Worm (Caenorhabditis elegans) whole organism, L2 larva: ENCODE results near the gene C31E10.11.

Experiments
- C34F6.9 ChIP-seq: fragments of 150-350 bp; optimal IDR thresholded peaks from 2 replicates; lab custom pipeline; 2014; ENCODE audit warnings: missing biosample characterization, missing genetic modification characterization
- F13H6.1 ChIP-seq: sonication (generic microtip); optimal IDR thresholded peaks from 2 replicates; lab custom pipeline; 2016; ENCODE audit warnings: missing genetic modification characterization, missing compliant biosample characterization
- R02D3.7 ChIP-seq: fragments of 150-350 bp; optimal IDR thresholded peaks from 2 replicates; lab custom pipeline; 2014; ENCODE audit warnings: missing biosample characterization, missing genetic modification characterization
- Y55F3AM.14 ChIP-seq: fragments of 200-800 bp; sonication (Bioruptor generic); optimal IDR thresholded peaks from 2 replicates; lab custom pipeline; 2018; ENCODE audit warnings: mild to moderate bottlenecking, missing genetic modification characterization, missing compliant biosample characterization
- ZK546.5 ChIP-seq: sonication (generic microtip); optimal IDR thresholded peaks from 2 replicates; lab custom pipeline; 2017; ENCODE audit warnings: missing biosample characterization, missing genetic modification characterization
- alr-1 ChIP-seq: fragments of 150-350 bp; optimal IDR thresholded peaks from 2 replicates; lab custom pipeline; 2014; ENCODE audit warnings: missing biosample characterization, missing genetic modification characterization
- aly-2 ChIP-seq: fragments of 150-350 bp; optimal IDR thresholded peaks from 2 replicates; lab custom pipeline; 2014; ENCODE audit warnings: missing biosample characterization, missing genetic modification characterization
- ama-1 ChIP-seq: fragments of 150-350 bp; optimal IDR thresholded peaks from 2 replicates; lab custom pipeline; 2018; ENCODE audit warnings: inconsistent platforms
- blmp-1 ChIP-seq: sonication (generic microtip); optimal IDR thresholded peaks from 2 replicates; lab custom pipeline; 2017; ENCODE audit warnings: missing genetic modification characterization, mild to moderate bottlenecking, missing compliant biosample characterization, antibody characterized with exemption, moderate library complexity; ENCODE audit not compliant: insufficient read depth
- ceh-16 ChIP-seq: fragments of 150-350 bp; optimal IDR thresholded peaks from 2 replicates; lab custom pipeline; 2014; ENCODE audit warnings: missing biosample characterization, missing genetic modification characterization
- ceh-82 ChIP-seq: fragments of 150-350 bp; optimal IDR thresholded peaks from 2 replicates; lab custom pipeline; 2014; ENCODE audit warnings: missing biosample characterization, missing genetic modification characterization
- crh-2 ChIP-seq: sonication (generic microtip); optimal IDR thresholded peaks from 2 replicates; lab custom pipeline; 2017; ENCODE audit warnings: missing biosample characterization, missing genetic modification characterization
- dmd-4 ChIP-seq: sonication (generic microtip); optimal IDR thresholded peaks from 2 replicates; lab custom pipeline; 2017; ENCODE audit warnings: missing biosample characterization, missing genetic modification characterization
- egl-27 ChIP-seq: sonication (generic microtip); optimal IDR thresholded peaks from 3 replicates; lab custom pipeline; 2017; ENCODE audit warnings: missing biosample characterization, missing genetic modification reagents, missing genetic modification characterization
- elt-1 ChIP-seq: fragments of 150-350 bp; optimal IDR thresholded peaks from 2 replicates; lab custom pipeline; 2014; ENCODE audit warnings: missing biosample characterization, missing genetic modification characterization
- elt-3 ChIP-seq: sonication (generic microtip); optimal IDR thresholded peaks from 2 replicates; lab custom pipeline; 2017; ENCODE audit warnings: missing biosample characterization, missing genetic modification characterization
- fos-1 ChIP-seq: fragments of 150-350 bp; optimal IDR thresholded peaks from 2 replicates; lab custom pipeline; 2014; ENCODE audit warnings: missing biosample characterization, missing genetic modification characterization
- gmeb-1 ChIP-seq: fragments of 150-350 bp; optimal IDR thresholded peaks from 2 replicates; lab custom pipeline; 2014; ENCODE audit warnings: missing biosample characterization, missing genetic modification characterization
- lin-11 ChIP-seq: fragments of 150-350 bp; sonication (generic microtip); optimal IDR thresholded peaks from 2 replicates; lab custom pipeline; 2014; ENCODE audit warnings: missing biosample characterization, missing genetic modification characterization, inconsistent platforms, mixed read lengths
- lin-13 ChIP-seq: fragments of 150-350 bp; optimal IDR thresholded peaks from 2 replicates; lab custom pipeline; 2014; ENCODE audit warnings: missing biosample characterization, missing genetic modification reagents, missing genetic modification characterization
- lin-39 ChIP-seq: fragments of 150-350 bp; optimal IDR thresholded peaks from 2 replicates; lab custom pipeline; 2014; ENCODE audit warnings: missing biosample characterization, missing genetic modification reagents, missing genetic modification characterization
- lsy-2 ChIP-seq, 2 experiments: fragments of 150-350 bp in 1 of 2; sonication (generic microtip) in 1 of 2; optimal IDR thresholded peaks; 2 replicates each; lab custom pipeline; 2014 to 2017; ENCODE audit warnings: missing biosample characterization in 2 of 2, missing genetic modification characterization in 2 of 2
- mab-5 ChIP-seq: fragments of 150-350 bp; optimal IDR thresholded peaks from 2 replicates; lab custom pipeline; 2014; ENCODE audit warnings: missing biosample characterization, missing genetic modification characterization
- mbf-1 ChIP-seq: sonication (generic microtip); optimal IDR thresholded peaks from 2 replicates; lab custom pipeline; 2017; ENCODE audit warnings: missing biosample characterization, missing genetic modification characterization
- mdl-1 ChIP-seq, 2 experiments: fragments of 150-350 bp in 1 of 2; sonication (generic microtip) in 1 of 2; optimal IDR thresholded peaks; 2 replicates each; lab custom pipeline; 2017; ENCODE audit warnings: missing biosample characterization in 2 of 2, missing genetic modification characterization in 2 of 2
- nhr-10 ChIP-seq: sonication (generic microtip); optimal IDR thresholded peaks from 2 replicates; lab custom pipeline; 2017; ENCODE audit warnings: missing biosample characterization, missing genetic modification characterization
- nhr-11 ChIP-seq: fragments of 150-350 bp; optimal IDR thresholded peaks from 2 replicates; lab custom pipeline; 2014; ENCODE audit warnings: missing biosample characterization, missing genetic modification characterization
- nhr-12 ChIP-seq: fragments of 150-350 bp; optimal IDR thresholded peaks from 2 replicates; lab custom pipeline; 2014; ENCODE audit warnings: missing biosample characterization, missing genetic modification characterization
- nhr-129 ChIP-seq: fragments of 150-350 bp; optimal IDR thresholded peaks from 2 replicates; lab custom pipeline; 2014; ENCODE audit warnings: missing biosample characterization, missing genetic modification characterization
- nhr-21 ChIP-seq: fragments of 150-350 bp; optimal IDR thresholded peaks from 2 replicates; lab custom pipeline; 2014; ENCODE audit warnings: missing biosample characterization, missing genetic modification characterization
- nhr-23 ChIP-seq: fragments of 150-350 bp; optimal IDR thresholded peaks from 2 replicates; lab custom pipeline; 2014; ENCODE audit warnings: missing biosample characterization, missing genetic modification reagents, missing genetic modification characterization
- nhr-237 ChIP-seq: fragments of 150-350 bp; optimal IDR thresholded peaks from 2 replicates; lab custom pipeline; 2014; ENCODE audit warnings: missing biosample characterization, missing genetic modification characterization
- nhr-25 ChIP-seq: fragments of 150-350 bp; sonication (generic microtip); optimal IDR thresholded peaks from 3 replicates; lab custom pipeline; 2014; ENCODE audit warnings: missing biosample characterization, missing genetic modification characterization
- nhr-6 ChIP-seq: fragments of 150-350 bp; optimal IDR thresholded peaks from 2 replicates; lab custom pipeline; 2014; ENCODE audit warnings: missing biosample characterization, missing genetic modification characterization
- nhr-77 ChIP-seq: fragments of 150-350 bp; optimal IDR thresholded peaks from 2 replicates; lab custom pipeline; 2014; ENCODE audit warnings: missing biosample characterization, missing genetic modification characterization
- peb-1 ChIP-seq: fragments of 150-350 bp; optimal IDR thresholded peaks from 2 replicates; lab custom pipeline; 2014; ENCODE audit warnings: missing biosample characterization, missing genetic modification characterization
- sem-4 ChIP-seq: fragments of 150-350 bp; optimal IDR thresholded peaks from 2 replicates; lab custom pipeline; 2014; ENCODE audit warnings: missing biosample characterization, missing genetic modification reagents, missing genetic modification characterization
- skn-1 ChIP-seq: sonication (generic microtip); optimal IDR thresholded peaks from 2 replicates; lab custom pipeline; 2017; ENCODE audit warnings: missing biosample characterization, missing genetic modification characterization
- sma-3 ChIP-seq: sonication (generic microtip); optimal IDR thresholded peaks from 2 replicates; lab custom pipeline; 2016; ENCODE audit warnings: missing genetic modification reagents, missing genetic modification characterization, missing compliant biosample characterization
- sma-9 ChIP-seq, 2 experiments: fragments of 150-350 bp in 1 of 2; sonication (generic microtip) in 1 of 2; optimal IDR thresholded peaks; 2 replicates each; lab custom pipeline; 2014 to 2016; ENCODE audit warnings: missing genetic modification characterization in 2 of 2, mild to moderate bottlenecking in 1 of 2, missing biosample characterization in 1 of 2, missing compliant biosample characterization in 1 of 2, missing genetic modification reagents in 1 of 2, moderate library complexity in 1 of 2
- snpc-4 ChIP-seq: fragments of 150-350 bp; optimal IDR thresholded peaks from 2 replicates; lab custom pipeline; 2014; ENCODE audit warnings: missing biosample characterization, missing genetic modification characterization
- unc-39 ChIP-seq: fragments of 150-350 bp; optimal IDR thresholded peaks from 2 replicates; lab custom pipeline; 2014; ENCODE audit warnings: missing biosample characterization, missing genetic modification characterization
- unc-55 ChIP-seq: fragments of 150-350 bp; sonication (generic microtip); optimal IDR thresholded peaks from 3 replicates; lab custom pipeline; 2014; ENCODE audit warnings: missing biosample characterization, missing genetic modification reagents, missing genetic modification characterization
- unc-62 ChIP-seq: fragments of 150-350 bp; optimal IDR thresholded peaks from 2 replicates; lab custom pipeline; 2014; ENCODE audit warnings: missing biosample characterization, missing genetic modification reagents, missing genetic modification characterization
- zag-1 ChIP-seq: fragments of 150-350 bp; optimal IDR thresholded peaks from 2 replicates; lab custom pipeline; 2014; ENCODE audit warnings: missing biosample characterization, missing genetic modification characterization
- ztf-1 ChIP-seq: fragments of 200-800 bp; sonication (Bioruptor generic); conservative IDR thresholded peaks from 2 replicates; pipeline ENCODE4 v1.3.6; 2022; ENCODE audit warnings: missing genetic modification characterization, missing compliant biosample characterization
- ztf-11 ChIP-seq: sonication (generic microtip); optimal IDR thresholded peaks from 2 replicates; lab custom pipeline; 2017; ENCODE audit warnings: missing biosample characterization, missing genetic modification characterization
- ztf-4 ChIP-seq: fragments of 150-350 bp; optimal IDR thresholded peaks from 2 replicates; lab custom pipeline; 2014; ENCODE audit warnings: missing biosample characterization, missing genetic modification characterization

C31E10.11 gene

DNA sequence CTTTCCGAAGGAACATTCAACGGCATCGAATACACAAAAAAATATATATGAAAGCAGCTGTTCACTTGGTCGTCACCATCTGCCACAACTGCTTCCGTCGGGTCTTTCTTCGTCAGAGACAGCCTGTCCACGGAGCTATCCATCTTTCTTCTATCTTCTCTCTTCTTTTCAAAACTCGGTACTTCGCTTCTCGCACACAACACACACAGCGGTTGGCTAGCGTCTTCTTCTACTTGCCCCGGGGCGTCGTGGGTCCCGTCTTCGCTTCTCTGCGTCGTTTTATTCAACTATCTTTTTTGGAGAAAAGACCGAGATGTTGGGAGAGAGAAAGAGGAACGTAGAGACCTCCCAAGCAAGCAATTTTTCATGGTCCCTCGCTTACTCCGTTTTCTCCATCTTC, 26.1 kb upstream of the C31E10.11 start (continued):
- no peak for TF ChIP-seq ztf-1 (GFP tag; lab: Robert Waterston, UW)
- TF ChIP-seq elt-1 (tag; lab: Kevin White, UChicago): no peak
- TF ChIP-seq Y55F3AM.14 (GFP tag; lab: Kevin White, UChicago): peak; percentile 4
- peak; percentile 46 for TF ChIP-seq mab-5 (tag; lab: Kevin White, UChicago)
- no peak for TF ChIP-seq dmd-4 (tag; lab: Kevin White, UChicago)
- TF ChIP-seq alr-1 (tag; lab: Kevin White, UChicago): no peak
- no peak for TF ChIP-seq nhr-12 (tag; lab: Kevin White, UChicago)
- no peak for TF ChIP-seq ZK546.5
- TF ChIP-seq sma-3 (GFP tag; lab: Kevin White, UChicago): no peak
- no peak for TF ChIP-seq R02D3.7
- peak; percentile 66 for TF ChIP-seq ztf-4 (tag; lab: Kevin White, UChicago)
- TF ChIP-seq unc-39 (tag; lab: Kevin White, UChicago): no peak
- no peak for TF ChIP-seq ceh-16 (tag; lab: Kevin White, UChicago)
- peak; percentile 81 for TF ChIP-seq C34F6.9 (tag; lab: Kevin White, UChicago)
- no peak for TF ChIP-seq gmeb-1 (tag; lab: Kevin White, UChicago)
- no peak for TF ChIP-seq nhr-237 (tag; lab: Kevin White, UChicago)
- no peak for TF ChIP-seq lin-39 (tag; lab: Kevin White, UChicago)
- peak; percentile 8 for TF ChIP-seq crh-2 (tag; lab: Kevin White, UChicago)
- TF ChIP-seq peb-1 (tag; lab: Kevin White, UChicago): no peak
- no peak for TF ChIP-seq nhr-77 (tag; lab: Kevin White, UChicago)
- TF ChIP-seq nhr-21: no peak
- no peak for TF ChIP-seq fos-1
- TF ChIP-seq ztf-11 (tag; lab: Kevin White, UChicago): no peak
- TF ChIP-seq nhr-6: peak; percentile 19
- TF ChIP-seq zag-1 (tag; lab: Kevin White, UChicago): peak; percentile 78
- TF ChIP-seq unc-55 (GFP tag; lab: Kevin White, UChicago): peak; percentile 63

ce11 chrX:14015808-14016207, 25.2 kb upstream of the C31E10.11 start:
- TF ChIP-seq R02D3.7 (no peak), peb-1 (tag; lab: Kevin White, UChicago) (no peak), lin-39 (tag; lab: Kevin White, UChicago) (no peak), ZK546.5 (no peak), nhr-12 (tag; lab: Kevin White, UChicago) (no peak), lin-13 (GFP tag; lab: Kevin White, UChicago) (peak; percentile 76), elt-3 (tag; lab: Kevin White, UChicago) (no peak), ztf-4 (tag; lab: Kevin White, UChicago) (peak; percentile 67), nhr-21 (peak; percentile 78), unc-55 (GFP tag; lab: Kevin White, UChicago) (peak; percentile 87), nhr-6 (peak; percentile 72), ama-1 (no peak), nhr-25 (tag; lab: Kevin White, UChicago) (peak; percentile 10), unc-62 (GFP tag; lab: Kevin White, UChicago) (no peak), mbf-1 (tag; lab: Kevin White, UChicago) (no peak), Y55F3AM.14 (GFP tag; lab: Kevin White, UChicago) (peak; percentile 63), mdl-1 (tag; optimal IDR thresholded peaks at IDR 0.05; lab: Kevin White, UChicago) (peak in 1 of 2 experiments; percentile 49), ztf-1 (GFP tag; lab: Robert Waterston, UW) (no peak), nhr-11 (tag; lab: Kevin White, UChicago) (peak; percentile 43), lin-11 (tag; lab: Kevin White, UChicago) (peak; percentile 78), ceh-82 (no peak), unc-39 (tag; lab: Kevin White, UChicago) (no peak), aly-2 (no peak), zag-1 (tag; lab: Kevin White, UChicago) (peak; percentile 67), crh-2 (tag; lab: Kevin White, UChicago) (peak; percentile 83), ztf-11 (tag; lab: Kevin White, UChicago) (no peak), lsy-2 (tag; optimal IDR thresholded peaks at IDR 0.05; lab: Kevin White, UChicago) (peak in 1 of 2 experiments; percentile 41), skn-1 (tag; lab: Kevin White, UChicago) (no peak), nhr-77 (tag; lab: Kevin White, UChicago) (no peak), sem-4 (tag; lab: Kevin White, UChicago) (peak; percentile 53), nhr-129 (tag; lab: Kevin White, UChicago) (peak; percentile 92), sma-3 (GFP tag; lab: Kevin White, UChicago) (peak; percentile 73), gmeb-1 (tag; lab: Kevin White, UChicago) (peak; percentile 45), alr-1 (tag; lab: Kevin White, UChicago) (no peak), nhr-10 (tag; lab: Kevin White, UChicago) (no peak), snpc-4 (tag; lab: Kevin White, UChicago) (peak; percentile 50), sma-9 (GFP tag; optimal IDR thresholded peaks at IDR 0.05; lab: Kevin White, UChicago) (peak; percentile 88), sma-9 (tag; optimal IDR thresholded peaks at IDR 0.05; lab: Kevin White, UChicago) (no peak), mab-5 (tag; lab: Kevin White, UChicago) (peak; percentile 73), nhr-237 (tag; lab: Kevin White, UChicago) (no peak), dmd-4 (tag; lab: Kevin White, UChicago) (no peak), egl-27 (tag; lab: Kevin White, UChicago) (peak; percentile 25), C34F6.9 (tag; lab: Kevin White, UChicago) (peak; percentile 77), nhr-23 (no peak), blmp-1 (tag; lab: Kevin White, UChicago) (peak; percentile 8), F13H6.1 (tag; lab: Kevin White, UChicago) (peak; percentile 79), ceh-16 (tag; lab: Kevin White, UChicago) (no peak), elt-1 (tag; lab: Kevin White, UChicago) (no peak)
